Fruit fly (Drosophila melanogaster): ENCODE measurements around the gene tey.

Gene tey

DNA sequence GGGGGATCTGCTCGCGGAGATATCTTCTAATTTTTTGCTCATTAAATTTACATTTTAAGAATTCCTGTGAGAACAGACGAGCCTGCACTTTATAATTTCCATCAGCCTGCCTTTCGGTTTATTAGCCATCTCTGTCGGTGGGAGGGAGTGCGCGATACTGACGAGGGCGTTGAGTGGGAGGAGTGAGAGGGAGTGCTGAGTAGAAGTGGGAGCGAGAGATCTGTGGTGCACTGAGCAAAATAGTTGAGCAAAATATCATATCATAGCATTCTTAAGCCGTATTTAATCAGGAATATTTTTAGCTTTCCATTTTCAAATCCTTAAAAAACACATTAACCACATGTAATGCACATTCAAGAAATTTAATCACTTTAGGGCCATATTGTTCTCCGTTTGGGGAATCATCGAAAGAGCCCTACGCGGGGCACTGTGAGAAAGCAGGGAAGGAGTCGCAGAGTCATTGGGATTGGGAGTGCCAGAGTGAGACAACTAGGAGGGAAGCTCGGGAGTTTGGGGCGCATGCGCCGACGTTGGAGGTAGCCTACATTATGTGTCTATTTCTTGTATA lies 1.2 kb upstream of the tey start (continued):
- TF ChIP-seq HLHmδ (GFP tag; optimal IDR thresholded peaks at IDR 0.05), result no peak
- no peak for TF ChIP-seq pan (optimal IDR thresholded peaks at IDR 0.05)
- no peak for TF ChIP-seq pan (GFP tag; optimal IDR thresholded peaks at IDR 0.05 in 1 of 2, IDR thresholded peaks at IDR 0.05 in 1 of 2)
- 0 out of 2 replicates have a peak, but pooled peaks have one; percentile 9 for TF ChIP-seq CG14441 (GFP tag; IDR thresholded peaks at IDR 0.05)

DNA sequence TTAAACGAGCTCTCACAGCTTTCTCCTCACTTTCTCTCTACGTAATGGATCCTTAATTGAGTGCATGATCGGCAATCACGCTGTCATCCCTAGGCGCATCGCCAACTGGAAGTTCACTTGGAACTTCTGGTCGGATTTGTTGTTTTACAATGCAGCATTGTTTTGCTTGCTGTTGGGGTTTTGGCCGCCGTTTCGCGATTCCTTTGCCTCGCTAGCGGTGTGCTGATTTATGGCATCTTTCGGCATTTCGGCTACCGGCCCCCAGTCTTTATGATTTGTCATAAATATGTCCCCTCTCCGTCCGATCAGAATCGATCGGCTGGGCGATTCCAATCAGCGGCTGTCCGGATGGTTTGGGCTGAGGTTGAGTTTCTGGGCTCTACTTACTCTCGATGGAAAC lies 1.0 kb downstream of the tey start:
- TF ChIP-seq CG9727 (GFP tag; optimal IDR thresholded peaks at IDR 0.05), result no peak
- no peak for TF ChIP-seq CG31365 (tag; optimal IDR thresholded peaks at IDR 0.05)
- no peak for TF ChIP-seq BtbVII (GFP tag; optimal IDR thresholded peaks at IDR 0.05)
- TF ChIP-seq insv (GFP tag; optimal IDR thresholded peaks at IDR 0.05), result peak in 1 of 2 experiments; percentile 70
- TF ChIP-seq gfzf (GFP tag; optimal IDR thresholded peaks at IDR 0.05), result no peak
- no peak for TF ChIP-seq Meics (GFP tag; optimal IDR thresholded peaks at IDR 0.05)
- peak; percentile 53 for TF ChIP-seq Ets65A (GFP tag)

DNA sequence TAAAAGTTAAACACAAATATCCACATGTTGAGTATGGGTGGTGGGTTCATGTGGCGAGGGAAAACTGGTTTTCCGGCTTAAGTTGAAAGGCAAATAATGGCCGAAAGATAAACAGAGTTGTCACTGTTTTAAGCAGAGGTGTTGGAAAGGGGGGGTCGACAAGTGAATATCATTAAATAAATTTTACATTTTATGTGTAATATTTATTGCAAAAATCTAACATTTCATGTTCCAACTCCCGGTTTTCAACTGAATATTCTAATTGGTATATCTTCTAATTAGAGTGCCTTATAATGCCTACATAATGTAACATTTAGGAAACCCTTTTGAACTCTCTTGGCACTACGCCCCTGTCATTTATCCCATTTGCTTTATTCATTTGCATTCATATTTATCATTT lies 8.0 kb downstream of the tey start:
- peak; percentile 35 for TF ChIP-seq CG7271 (tag; optimal IDR thresholded peaks at IDR 0.05)
- 0 out of 2 replicates have a peak, but pooled peaks have one; percentile 8 for TF ChIP-seq al (GFP tag; IDR thresholded peaks at IDR 0.05)
- TF ChIP-seq ssp (GFP tag; IDR thresholded peaks at IDR 0.05), result 0 out of 2 replicates have a peak, but pooled peaks have one; percentile 21
- no peak for TF ChIP-seq zen2 (GFP tag; IDR thresholded peaks at IDR 0.05; ENCODE audit: partially characterized antibody)
- no peak for TF ChIP-seq CG11696 (GFP tag; IDR thresholded peaks at IDR 0.05)
- TF ChIP-seq CG17912 (GFP tag; optimal IDR thresholded peaks at IDR 0.05), result no peak
- TF ChIP-seq CG13424 (tag; optimal IDR thresholded peaks at IDR 0.05), result peak; percentile 65
- no peak for TF ChIP-seq CG9932 (GFP tag; IDR thresholded peaks at IDR 0.05)
- no peak for TF ChIP-seq chn (GFP tag; optimal IDR thresholded peaks at IDR 0.05)
- no peak for TF ChIP-seq CG1832 (GFP tag; optimal IDR thresholded peaks at IDR 0.05)
- TF ChIP-seq Fer3 (tag; optimal IDR thresholded peaks at IDR 0.05), result peak; percentile 27
- no peak for TF ChIP-seq sna (GFP tag; IDR thresholded peaks at IDR 0.05; ENCODE audit: partially characterized antibody)
- TF ChIP-seq CG1233 (GFP tag; optimal IDR thresholded peaks at IDR 0.05), result peak; percentile 53
- TF ChIP-seq CG10431 (GFP tag; optimal IDR thresholded peaks at IDR 0.05), result peak; percentile 7
- peak; percentile 28 for TF ChIP-seq Hmr (GFP tag; optimal IDR thresholded peaks at IDR 0.05)
- TF ChIP-seq Abd-B (GFP tag; optimal IDR thresholded peaks at IDR 0.05), result peak; percentile 25
- no peak for TF ChIP-seq jumu (GFP tag; optimal IDR thresholded peaks at IDR 0.05)
- TF ChIP-seq Spps (tag; optimal IDR thresholded peaks at IDR 0.05), result peak; percentile 30
- no peak for TF ChIP-seq CG4854 (GFP tag; optimal IDR thresholded peaks at IDR 0.05)
- TF ChIP-seq gro (GFP tag; optimal IDR thresholded peaks at IDR 0.05), result no peak
- no peak for TF ChIP-seq Hand (GFP tag; optimal IDR thresholded peaks at IDR 0.05)
- no peak for TF ChIP-seq nau (GFP tag; optimal IDR thresholded peaks at IDR 0.05)
- no peak for TF ChIP-seq CG10959 (GFP tag; IDR thresholded peaks at IDR 0.05)
- no peak for TF ChIP-seq CG12942 (GFP tag; optimal IDR thresholded peaks at IDR 0.05)
- peak; percentile 13 for TF ChIP-seq Mad (GFP tag; optimal IDR thresholded peaks at IDR 0.05)
- no peak for TF ChIP-seq Atf-2 (GFP tag; optimal IDR thresholded peaks at IDR 0.05)
- peak; percentile 65; the same call in 1 of the 3 replicates for TF ChIP-seq so (GFP tag; IDR thresholded peaks at IDR 0.05)
- TF ChIP-seq HLHmδ (GFP tag; optimal IDR thresholded peaks at IDR 0.05), result peak; percentile 28
- TF ChIP-seq CG11456 (GFP tag; IDR thresholded peaks at IDR 0.05), result no peak; the same call in 2 of the 3 replicates
- peak; percentile 56 for TF ChIP-seq CG5180 (GFP tag; optimal IDR thresholded peaks at IDR 0.05)
- peak; percentile 54 for TF ChIP-seq nerfin-1 (tag; optimal IDR thresholded peaks at IDR 0.05)
- TF ChIP-seq CG1647 (GFP tag; optimal IDR thresholded peaks at IDR 0.05), result peak; percentile 8
- no peak for TF ChIP-seq Dip3 (GFP tag; optimal IDR thresholded peaks at IDR 0.05)
- no peak for TF ChIP-seq Dp (GFP tag; optimal IDR thresholded peaks at IDR 0.05)
- no peak for TF ChIP-seq yki (optimal IDR thresholded peaks at IDR 0.05)
- TF ChIP-seq unc-4 (GFP tag; IDR thresholded peaks at IDR 0.05; ENCODE audit: partially characterized antibody), result no peak
- TF ChIP-seq scrt (GFP tag; optimal IDR thresholded peaks at IDR 0.05), result peak; percentile 29
